Worm (Caenorhabditis elegans): ENCODE data around the gene K05F1.8.
A peak's percentile ranks its signal among the peaks of the same experiment; 100 is the strongest.
"Not testable (repeated sequence)": the region's sequence is repeated elsewhere in the genome, so short reads cannot be mapped to it uniquely, and the experiment has no call there.

Gene K05F1.8

ce11 chrII:5790313-5790773, 9.1 kb downstream of the K05F1.8 start, which contains the start of gene lect-2:
lect-2 (plus strand) TSS chrII:5790723.
- TF ChIP-seq him-1 (tag; optimal IDR thresholded peaks at IDR 0.05): no peak
- no peak for TF ChIP-seq dao-5 (tag; optimal IDR thresholded peaks at IDR 0.05)
- no peak for TF ChIP-seq W03F9.2 (tag; optimal IDR thresholded peaks at IDR 0.05)

DNA sequence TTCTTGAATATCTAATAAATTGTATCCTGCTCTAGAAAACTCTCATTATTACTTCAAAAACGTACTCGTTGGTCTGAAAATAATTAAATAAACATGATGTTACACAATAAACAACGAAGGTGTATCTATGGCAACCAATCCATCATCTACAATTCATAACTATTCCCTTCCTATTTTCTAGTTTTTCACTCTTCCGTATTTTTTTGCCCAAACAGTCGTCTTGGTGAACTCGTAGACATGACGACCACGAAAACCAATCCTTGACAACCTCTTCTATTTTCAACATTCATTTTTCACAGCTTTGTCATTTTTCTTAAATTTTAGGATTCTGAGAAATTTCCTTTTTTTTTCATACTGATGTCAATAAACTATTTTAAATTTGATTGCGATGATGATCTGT, 10.6 kb downstream of the K05F1.8 start, which contains the start of gene K05F1.13:
Gene K05F1.13, plus strand, starts transcription at position 301 of the 400 bp plus-strand sequence.
- no peak for TF ChIP-seq W03F9.2 (tag; optimal IDR thresholded peaks at IDR 0.05)
- no peak for TF ChIP-seq him-1 (tag; optimal IDR thresholded peaks at IDR 0.05)

DNA sequence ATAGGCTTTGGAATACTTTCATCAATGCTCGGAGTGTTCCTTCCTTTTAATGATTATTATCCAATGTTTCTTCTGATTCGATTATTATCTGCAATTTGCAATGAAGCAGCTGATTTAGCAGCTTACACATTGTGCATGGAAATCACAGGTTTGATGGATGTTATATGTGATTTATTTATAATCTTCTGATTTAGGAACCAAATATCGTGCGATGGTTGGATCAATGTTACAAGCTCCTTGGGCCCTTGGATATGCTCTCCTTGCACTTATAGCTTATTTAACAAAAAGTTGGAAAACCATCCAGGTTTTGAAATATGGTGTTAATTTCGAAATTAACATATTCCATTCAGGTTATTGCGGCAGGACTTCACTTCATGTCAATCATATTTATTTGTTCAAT, 13.9 kb downstream of the K05F1.8 start:
- TF ChIP-seq him-1 (tag; optimal IDR thresholded peaks at IDR 0.05): no peak
- TF ChIP-seq dao-5 (tag; optimal IDR thresholded peaks at IDR 0.05): no peak
- TF ChIP-seq W03F9.2 (tag; optimal IDR thresholded peaks at IDR 0.05): no peak

DNA sequence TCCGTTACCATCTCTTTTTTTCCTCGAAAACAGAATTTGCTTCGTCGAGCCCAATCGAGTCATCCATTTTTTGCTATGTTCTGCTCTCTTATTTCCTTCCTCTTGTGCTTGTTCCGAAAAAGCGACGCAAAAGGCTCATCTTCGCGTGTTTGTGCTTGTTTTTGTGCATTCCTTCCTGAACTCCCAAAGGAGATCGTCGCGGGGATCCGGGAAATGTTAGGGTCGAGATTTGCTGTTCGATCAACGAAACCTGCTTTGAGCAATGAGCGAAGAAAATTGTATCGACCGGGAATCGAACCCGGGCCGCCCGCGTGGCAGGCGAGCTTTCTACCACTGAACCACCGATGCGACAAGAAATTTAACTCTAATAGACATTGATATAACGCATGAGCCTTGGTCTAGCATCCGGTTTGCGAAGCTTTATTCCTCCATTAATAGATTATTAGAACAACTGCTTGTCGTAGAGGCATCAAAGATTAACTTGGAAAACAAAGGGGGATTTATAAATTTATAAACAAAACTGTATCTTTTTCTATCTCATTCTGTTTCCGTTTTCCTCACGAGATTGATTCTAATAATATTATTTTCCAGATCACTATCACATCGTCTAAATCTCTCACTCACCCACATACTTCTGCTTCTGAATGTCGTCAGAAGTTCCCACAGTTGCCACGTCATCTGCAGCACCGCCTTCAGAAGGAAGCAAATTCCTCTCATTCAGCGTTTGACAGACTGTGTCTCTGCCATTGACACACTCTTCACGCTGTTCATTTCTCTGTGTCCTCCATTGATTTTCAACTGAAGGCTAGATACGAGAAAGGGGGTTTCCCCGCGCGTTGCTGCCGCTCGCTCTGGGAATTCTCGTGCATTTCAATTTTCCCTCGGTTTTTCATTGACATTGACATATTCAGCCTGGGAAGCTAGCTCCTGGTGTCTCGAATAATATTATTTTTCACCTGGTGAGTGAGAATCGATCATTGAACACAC, 17.2 kb downstream of the K05F1.8 start, which contains the start of gene K05F1.6:
Gene K05F1.6, plus strand, starts transcription at position 586 of the 987 bp plus-strand sequence.
- TF ChIP-seq dao-5 (tag; optimal IDR thresholded peaks at IDR 0.05) (peak; percentile 47), him-1 (tag; optimal IDR thresholded peaks at IDR 0.05) (peak; percentile 34), W03F9.2 (tag; optimal IDR thresholded peaks at IDR 0.05) (peak; percentile 67)

- TF ChIP-seq him-1 (tag; optimal IDR thresholded peaks at IDR 0.05) (peak; percentile 75), dao-5 (tag; optimal IDR thresholded peaks at IDR 0.05) (no peak), W03F9.2 (tag; optimal IDR thresholded peaks at IDR 0.05) (no peak)
These were observed 19.6 kb downstream of the K05F1.8 start for ce11 chrII:5779866-5780265.

DNA sequence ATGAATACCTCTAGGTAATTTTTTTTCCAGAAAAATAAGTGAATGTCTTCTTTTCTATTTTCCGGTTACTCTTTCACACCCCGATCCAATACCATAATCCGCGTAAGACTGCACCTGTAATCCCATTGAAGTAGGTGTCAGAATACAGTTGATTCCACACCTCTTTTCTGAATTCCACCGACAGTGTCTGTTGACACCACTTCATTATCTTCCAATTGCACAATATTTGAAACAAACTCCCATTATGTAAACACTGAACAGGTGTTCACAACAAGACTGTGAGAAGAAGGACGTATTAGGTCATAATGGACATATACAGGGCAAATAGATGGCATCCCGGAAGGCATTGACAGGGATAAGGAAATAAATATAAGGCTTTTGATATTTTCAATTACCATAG, 22.1 kb downstream of the K05F1.8 start:
- TF ChIP-seq W03F9.2 (tag; optimal IDR thresholded peaks at IDR 0.05): no peak
- TF ChIP-seq dao-5 (tag; optimal IDR thresholded peaks at IDR 0.05): no peak
- no peak for TF ChIP-seq him-1 (tag; optimal IDR thresholded peaks at IDR 0.05)

DNA sequence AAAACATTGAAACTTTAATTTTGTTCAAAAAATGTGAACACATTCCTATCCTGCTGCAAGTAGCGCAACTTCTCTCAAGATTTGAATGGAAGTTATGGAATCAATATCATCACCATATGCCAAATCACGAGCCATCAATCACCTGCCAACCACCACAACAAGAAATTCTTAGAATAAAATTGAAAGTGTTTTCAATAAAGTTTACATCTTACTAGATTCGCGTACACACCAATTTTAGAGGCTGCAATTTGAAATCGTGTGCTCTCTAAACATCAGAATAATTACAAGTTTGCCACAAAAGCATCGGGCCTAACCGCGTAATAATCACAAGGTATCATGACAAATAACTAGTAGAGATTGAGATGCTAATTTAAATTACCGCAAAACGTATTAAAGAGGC, 24.6 kb downstream of the K05F1.8 start:
- TF ChIP-seq dao-5 (tag; optimal IDR thresholded peaks at IDR 0.05) (no peak), him-1 (tag; optimal IDR thresholded peaks at IDR 0.05) (no peak), W03F9.2 (tag; optimal IDR thresholded peaks at IDR 0.05) (no peak)

DNA sequence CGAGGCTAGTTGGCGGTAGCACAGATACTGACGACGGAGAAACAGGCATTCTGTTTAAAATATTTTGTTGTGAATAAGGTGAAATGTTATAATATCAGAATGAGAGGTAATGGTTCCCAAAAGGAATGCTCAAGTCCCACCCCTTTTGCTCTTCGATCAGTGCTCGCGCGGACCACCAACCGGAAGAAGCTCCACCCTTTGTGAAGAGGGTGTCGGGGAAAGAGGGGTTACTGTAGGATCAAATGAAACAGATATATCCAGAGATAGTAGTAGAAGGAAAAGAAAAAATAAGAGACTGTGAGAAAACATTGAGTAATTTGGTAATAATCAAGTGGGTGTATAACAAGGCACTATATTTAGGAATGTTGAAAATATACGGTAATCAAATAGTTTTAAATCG, 25.3 kb downstream of the K05F1.8 start, which contains the start of the genes dmd-5 and F10C1.1:
Gene dmd-5, minus strand, starts transcription at position 101 of the 400 bp plus-strand sequence.
Gene F10C1.1, plus strand, starts transcription at position 110 of the 400 bp plus-strand sequence.
- no peak for TF ChIP-seq him-1 (tag; optimal IDR thresholded peaks at IDR 0.05)
- TF ChIP-seq W03F9.2 (tag; optimal IDR thresholded peaks at IDR 0.05): no peak
- TF ChIP-seq dao-5 (tag; optimal IDR thresholded peaks at IDR 0.05): no peak

ce11 chrII:5772547-5773142, 26.8 kb downstream of the K05F1.8 start:
- TF ChIP-seq him-1 (tag; optimal IDR thresholded peaks at IDR 0.05) (peak; percentile 28), W03F9.2 (tag; optimal IDR thresholded peaks at IDR 0.05) (no peak)

DNA sequence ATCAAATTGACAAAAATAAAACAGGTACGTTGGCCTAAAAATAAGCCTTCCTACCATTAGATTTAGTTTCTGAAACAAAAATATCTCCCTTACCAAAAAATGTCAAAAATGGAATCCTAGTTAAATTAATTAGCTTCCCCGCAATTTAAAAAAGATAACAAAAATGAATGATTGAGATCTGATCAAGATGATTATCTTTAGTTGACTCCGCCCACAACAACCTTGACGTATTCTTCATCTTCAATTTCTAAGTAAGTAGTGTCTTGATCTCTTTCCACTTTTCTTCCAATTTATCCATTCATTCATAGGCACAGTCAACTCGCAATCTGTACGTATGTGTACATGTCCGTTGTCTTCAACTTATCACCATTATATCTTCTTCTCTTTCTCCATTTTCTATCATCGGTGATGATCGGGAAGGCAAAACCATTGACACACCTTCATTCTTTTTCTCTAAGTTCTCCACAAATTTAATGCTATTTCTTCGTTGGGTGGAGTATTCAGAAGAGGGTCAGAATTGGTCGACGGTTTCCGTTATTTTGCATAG, 31.1 kb downstream of the K05F1.8 start:
- TF ChIP-seq W03F9.2 (tag; optimal IDR thresholded peaks at IDR 0.05) (no peak), him-1 (tag; optimal IDR thresholded peaks at IDR 0.05) (no peak), dao-5 (tag; optimal IDR thresholded peaks at IDR 0.05) (no peak)

ce11 chrII:5765318-5765717, 34.1 kb downstream of the K05F1.8 start, which contains the start of gene ifb-1:
ifb-1 (plus strand) TSS chrII:5765618.
- TF ChIP-seq dao-5 (tag; optimal IDR thresholded peaks at IDR 0.05) (no peak), W03F9.2 (tag; optimal IDR thresholded peaks at IDR 0.05) (no peak), him-1 (tag; optimal IDR thresholded peaks at IDR 0.05) (no peak)

DNA sequence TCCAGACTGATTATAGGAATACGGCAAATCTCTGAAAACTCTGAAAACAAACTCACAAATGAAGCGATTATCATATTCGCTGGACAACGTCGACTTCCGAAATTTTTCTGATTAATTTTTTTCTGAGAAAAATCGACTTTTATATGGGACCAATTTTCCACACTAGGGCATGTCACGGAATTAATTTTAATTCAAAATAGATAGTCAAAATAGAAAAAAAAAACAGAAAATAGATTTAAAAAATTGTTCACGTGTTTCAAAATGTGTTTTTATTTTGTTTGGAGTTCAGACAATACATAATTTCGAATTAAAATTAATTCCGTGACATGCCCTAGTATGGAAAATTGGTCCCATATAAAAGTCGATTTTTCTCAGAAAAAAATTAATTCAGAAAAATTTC, 41.8 kb downstream of the K05F1.8 start, which contains the start of the genes F10C1.3 and F10C1.23:
Gene F10C1.3, minus strand, starts transcription at position 101 of the 400 bp plus-strand sequence.
Gene F10C1.23, plus strand, starts transcription at position 385 of the 400 bp plus-strand sequence.
- not testable (repeated sequence) for TF ChIP-seq him-1, dao-5, W03F9.2 (tag; optimal IDR thresholded peaks at IDR 0.05)

DNA sequence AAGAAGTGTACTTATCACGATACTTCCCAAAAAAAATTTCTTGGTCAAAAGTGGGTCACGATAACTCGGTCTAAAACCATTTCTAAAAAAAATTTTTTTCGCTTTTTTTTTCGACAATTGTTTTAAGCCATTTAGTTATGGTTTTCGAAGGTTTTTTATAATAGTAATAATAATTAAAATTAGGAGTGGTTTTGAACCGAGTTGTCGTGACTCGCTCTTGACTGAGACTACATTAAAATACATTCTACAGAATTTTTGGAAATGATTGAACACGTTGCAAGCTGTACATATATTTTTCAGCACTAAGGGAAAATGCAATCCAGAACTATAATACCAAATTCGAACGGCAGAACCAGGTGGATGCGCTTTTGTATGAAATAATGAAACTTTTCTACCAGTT, 45.3 kb downstream of the K05F1.8 start, which contains the start of gene F10C1.8:
Gene F10C1.8, plus strand, starts transcription at position 301 of the 400 bp plus-strand sequence.
- no peak for TF ChIP-seq dao-5 (tag; optimal IDR thresholded peaks at IDR 0.05)
- TF ChIP-seq W03F9.2 (tag; optimal IDR thresholded peaks at IDR 0.05): no peak
- no peak for TF ChIP-seq him-1 (tag; optimal IDR thresholded peaks at IDR 0.05)
